Worm (Caenorhabditis elegans) whole organism, early embryonic: Measurements from ENCODE around the gene dtmk-1.

Source experiments
- B0310.2 ChIP-seq: sonication (generic microtip); optimal IDR thresholded peaks from 2 replicates; lab custom pipeline; 2016; ENCODE audit warnings: mild to moderate bottlenecking, missing genetic modification characterization, missing compliant biosample characterization
- F13C5.2 ChIP-seq: sonication (generic microtip); optimal IDR thresholded peaks from 2 replicates; lab custom pipeline; 2017; ENCODE audit warnings: mild to moderate bottlenecking, missing genetic modification characterization, inconsistent platforms, missing compliant biosample characterization
- aly-1 ChIP-seq: sonication (generic microtip); optimal IDR thresholded peaks from 2 replicates; lab custom pipeline; 2016; ENCODE audit warnings: missing genetic modification characterization, missing compliant biosample characterization
- ama-1 ChIP-seq: fragments of 150-350 bp; optimal IDR thresholded peaks from 2 replicates; lab custom pipeline; 2014
- ceh-13 ChIP-seq: fragments of 200-800 bp; sonication (Bioruptor generic); optimal IDR thresholded peaks from 2 replicates; lab custom pipeline; 2018; ENCODE audit warnings: mild to moderate bottlenecking, missing genetic modification characterization, missing compliant biosample characterization
- ceh-36 ChIP-seq: sonication (generic microtip); optimal IDR thresholded peaks from 2 replicates; lab custom pipeline; 2016; ENCODE audit warnings: missing genetic modification characterization, inconsistent platforms, missing compliant biosample characterization
- ets-7 ChIP-seq: sonication (generic microtip); optimal IDR thresholded peaks from 2 replicates; lab custom pipeline; 2016; ENCODE audit warnings: missing genotype, missing genetic modification characterization, missing compliant biosample characterization
- flt-1 ChIP-seq: fragments of 200-800 bp; sonication (Bioruptor generic); IDR thresholded peaks from 2 replicates; pipeline ENCODE4 v1.3.6; 2022; ENCODE audit warnings: missing genetic modification characterization, missing compliant biosample characterization
- hmbx-1 ChIP-seq: sonication (generic microtip); optimal IDR thresholded peaks from 2 replicates; lab custom pipeline; 2016; ENCODE audit warnings: mild to moderate bottlenecking, missing genetic modification characterization, missing compliant biosample characterization
- hmg-4 ChIP-seq: fragments of 200-800 bp; sonication (Bioruptor generic); optimal IDR thresholded peaks from 2 replicates; lab custom pipeline; 2018; ENCODE audit warnings: mild to moderate bottlenecking, missing genetic modification characterization, missing compliant biosample characterization
- hnd-1 ChIP-seq: sonication (generic microtip); optimal IDR thresholded peaks from 2 replicates; lab custom pipeline; 2016; ENCODE audit warnings: missing genetic modification characterization, missing compliant biosample characterization
- pes-1 ChIP-seq: fragments of 200-800 bp; sonication (Bioruptor generic); IDR thresholded peaks from 2 replicates; pipeline ENCODE4 v1.3.6; 2022; ENCODE audit warnings: missing genetic modification reagents, missing genetic modification characterization, missing compliant biosample characterization
- scrt-1 ChIP-seq: fragments of 200-800 bp; sonication (Bioruptor generic); IDR thresholded peaks from 2 replicates; pipeline ENCODE4 v1.3.6; 2022; ENCODE audit warnings: missing genetic modification characterization, missing compliant biosample characterization
- sea-1 ChIP-seq: fragments of 200-800 bp; sonication (Bioruptor generic); conservative IDR thresholded peaks from 2 replicates; pipeline ENCODE4 v1.3.6; 2022; ENCODE audit warnings: missing genetic modification characterization, missing compliant biosample characterization
- tbx-11 ChIP-seq: fragments of 200-800 bp; sonication (Bioruptor generic); IDR thresholded peaks from 2 replicates; pipeline ENCODE4 v1.3.6; 2022; ENCODE audit warnings: missing genetic modification characterization, missing compliant biosample characterization
- tbx-37 ChIP-seq: fragments of 200-800 bp; sonication (Bioruptor generic); conservative IDR thresholded peaks from 2 replicates; pipeline ENCODE4 v1.3.6; 2022; ENCODE audit warnings: missing genetic modification reagents, missing genetic modification characterization, missing compliant biosample characterization
- tra-4 ChIP-seq: sonication (generic microtip); optimal IDR thresholded peaks from 2 replicates; lab custom pipeline; 2017; ENCODE audit warnings: missing genetic modification characterization, missing compliant biosample characterization

The dtmk-1 gene

DNA sequence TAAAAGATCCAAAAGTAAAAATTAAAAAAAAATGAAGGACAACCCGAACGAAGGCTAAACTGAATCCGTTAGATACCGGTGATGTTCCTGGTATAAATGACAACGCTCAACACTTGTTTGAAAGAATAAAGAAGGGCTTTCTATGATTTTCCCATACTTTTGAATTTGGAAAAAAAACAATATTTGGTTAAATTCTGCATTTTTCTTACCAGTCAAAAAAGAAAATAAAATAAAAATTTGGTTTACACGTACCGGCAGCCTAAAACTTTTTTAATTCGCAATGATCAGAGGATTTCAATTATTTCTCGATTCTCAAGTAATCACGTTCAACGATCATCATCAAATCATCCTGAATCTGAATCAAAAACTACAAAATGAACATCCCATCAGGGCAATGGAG is 34.6 kb upstream of the dtmk-1 start, which contains the start of gene ZK892.3:
ZK892.3 (plus strand) TSS at position 301 of the 400 bp plus-strand sequence.
- TF ChIP-seq ama-1 (lab: Kevin White, UChicago): no peak
- no peak for TF ChIP-seq pes-1 (GFP tag; lab: Robert Waterston, UW)
- TF ChIP-seq tra-4: no peak
- TF ChIP-seq tbx-11: no peak
- no peak for TF ChIP-seq scrt-1 (GFP tag; lab: Robert Waterston, UW)
- TF ChIP-seq ets-7 (tag; lab: Kevin White, UChicago): no peak
- no peak for TF ChIP-seq ceh-36 (tag; lab: Kevin White, UChicago)
- no peak for TF ChIP-seq B0310.2 (tag; lab: Kevin White, UChicago)
- TF ChIP-seq hmg-4: no peak
- no peak for TF ChIP-seq ceh-13
- no peak for TF ChIP-seq hnd-1

DNA sequence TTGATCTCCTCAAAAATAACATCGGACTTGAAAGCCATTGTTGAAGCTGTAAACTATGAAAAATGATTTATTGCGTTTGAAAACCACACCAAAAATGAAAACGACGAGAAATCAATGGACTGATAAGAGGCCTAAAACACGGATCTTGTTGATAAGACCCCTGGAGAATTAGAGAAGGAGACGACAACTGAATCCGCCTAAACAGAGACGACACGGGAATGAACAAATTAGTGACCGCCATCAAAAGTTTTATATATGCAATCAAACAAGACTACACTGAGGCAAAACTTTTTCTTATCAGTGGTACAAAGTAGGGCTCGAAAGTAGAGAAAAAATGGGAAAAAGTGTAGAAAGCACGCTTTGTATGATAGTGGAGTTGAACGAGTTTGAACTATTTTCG is 34.2 kb upstream of the dtmk-1 start, which contains the start of gene nlt-1:
nlt-1 (minus strand) TSS at position 78 of the 400 bp plus-strand sequence.
- no peak for TF ChIP-seq hmg-4
- no peak for TF ChIP-seq ama-1 (lab: Kevin White, UChicago)
- TF ChIP-seq sea-1 (GFP tag; lab: Robert Waterston, UW): no peak
- TF ChIP-seq B0310.2 (tag; lab: Kevin White, UChicago): no peak
- no peak for TF ChIP-seq tra-4
- no peak for TF ChIP-seq scrt-1 (GFP tag; lab: Robert Waterston, UW)
- TF ChIP-seq aly-1 (tag; lab: Kevin White, UChicago): no peak
- no peak for TF ChIP-seq ceh-13
- TF ChIP-seq tbx-11: no peak
- TF ChIP-seq ets-7 (tag; lab: Kevin White, UChicago): no peak
- no peak for TF ChIP-seq ceh-36 (tag; lab: Kevin White, UChicago)
- TF ChIP-seq hnd-1: no peak
- TF ChIP-seq F13C5.2: no peak
- no peak for TF ChIP-seq flt-1 (GFP tag; lab: Robert Waterston, UW)

DNA sequence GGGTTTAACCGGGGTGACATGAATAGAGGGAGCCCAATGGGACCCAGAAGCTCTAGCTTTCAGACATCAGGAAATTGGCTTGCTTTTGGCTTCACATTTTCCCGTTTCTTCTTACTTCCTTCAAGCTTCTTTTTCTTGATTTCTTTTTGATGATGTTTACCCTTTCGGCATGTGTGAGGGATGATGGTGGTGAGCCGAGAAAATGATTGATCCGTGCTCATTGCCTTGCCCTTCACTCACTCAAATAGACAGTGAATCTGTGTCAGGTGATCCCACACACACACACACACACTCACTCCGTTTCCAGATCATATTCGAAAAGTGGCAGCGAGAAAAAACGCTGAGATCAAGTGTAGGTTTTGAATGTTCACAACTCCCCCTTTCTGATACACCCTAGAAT is 27.8 kb upstream of the dtmk-1 start:
- TF ChIP-seq tbx-11: no peak
- no peak for TF ChIP-seq B0310.2 (tag; lab: Kevin White, UChicago)
- no peak for TF ChIP-seq tbx-37 (GFP tag; lab: Robert Waterston, UW)
- no peak for TF ChIP-seq aly-1 (tag; lab: Kevin White, UChicago)
- no peak for TF ChIP-seq hmbx-1 (tag; lab: Kevin White, UChicago)
- no peak for TF ChIP-seq ama-1 (lab: Kevin White, UChicago)
- TF ChIP-seq ceh-36 (tag; lab: Kevin White, UChicago): no peak

- TF ChIP-seq tbx-37 (GFP tag; lab: Robert Waterston, UW) (no peak), ceh-36 (tag; lab: Kevin White, UChicago) (no peak), B0310.2 (tag; lab: Kevin White, UChicago) (no peak), ets-7 (tag; lab: Kevin White, UChicago) (no peak), ceh-13 (no peak), tbx-11 (no peak), aly-1 (tag; lab: Kevin White, UChicago) (no peak), hmg-4 (no peak), scrt-1 (GFP tag; lab: Robert Waterston, UW) (no peak), tra-4 (no peak), hmbx-1 (tag; lab: Kevin White, UChicago) (no peak), hnd-1 (no peak), pes-1 (GFP tag; lab: Robert Waterston, UW) (no peak), flt-1 (GFP tag; lab: Robert Waterston, UW) (no peak)
Observed at ce11 chrII:9992474-9992873, 25.6 kb upstream of the dtmk-1 start.

DNA sequence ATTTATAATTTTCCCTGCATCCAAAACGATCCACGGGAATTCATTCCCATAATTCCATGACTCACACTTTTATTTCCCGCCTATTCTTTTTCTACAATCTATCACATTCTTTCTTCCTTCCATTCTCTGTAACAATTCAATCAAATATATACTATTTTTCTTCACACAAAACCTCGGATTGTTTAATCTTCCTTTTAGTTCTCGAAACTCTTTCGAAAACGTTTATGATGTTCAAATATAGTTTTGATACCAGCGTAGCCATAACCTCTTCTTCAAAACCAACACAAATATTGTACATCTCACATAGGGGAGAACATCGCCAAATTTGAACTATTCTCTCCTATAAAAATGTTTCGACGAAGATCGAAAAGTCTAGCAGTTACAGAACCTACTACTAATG is 23.9 kb upstream of the dtmk-1 start, which contains the start of gene lec-3:
lec-3 (plus strand) TSS at position 301 of the 400 bp plus-strand sequence.
- TF ChIP-seq tra-4 (no peak), aly-1 (tag; lab: Kevin White, UChicago) (no peak), hnd-1 (no peak), ama-1 (lab: Kevin White, UChicago) (no peak), ceh-36 (tag; lab: Kevin White, UChicago) (no peak), scrt-1 (GFP tag; lab: Robert Waterston, UW) (no peak), ceh-13 (no peak)

DNA sequence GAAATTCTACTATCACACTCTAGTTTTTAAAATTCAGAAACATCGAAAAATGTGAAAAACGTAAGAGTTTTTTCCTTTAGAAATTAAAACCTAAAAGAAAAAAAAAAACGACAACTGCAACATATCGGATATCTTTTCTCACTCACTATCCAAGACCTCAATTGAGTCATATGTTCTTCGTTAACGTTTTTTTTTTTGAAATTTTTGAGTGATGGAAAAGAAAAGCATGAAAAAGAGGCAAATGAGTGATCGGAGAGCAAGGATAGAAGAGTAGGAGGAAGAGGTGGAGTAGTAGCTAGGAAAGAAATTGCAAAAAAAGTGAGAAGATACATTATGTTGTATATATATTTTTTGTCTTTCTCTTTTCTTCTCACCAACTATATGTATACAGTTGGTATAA is 22.6 kb upstream of the dtmk-1 start:
- no peak for TF ChIP-seq hmg-4
- TF ChIP-seq sea-1 (GFP tag; lab: Robert Waterston, UW): no peak
- TF ChIP-seq flt-1 (GFP tag; lab: Robert Waterston, UW): no peak
- TF ChIP-seq scrt-1 (GFP tag; lab: Robert Waterston, UW): no peak
- no peak for TF ChIP-seq pes-1 (GFP tag; lab: Robert Waterston, UW)
- TF ChIP-seq F13C5.2: no peak
- no peak for TF ChIP-seq ceh-36 (tag; lab: Kevin White, UChicago)
- TF ChIP-seq ceh-13: no peak
- no peak for TF ChIP-seq tra-4
- TF ChIP-seq ama-1 (lab: Kevin White, UChicago): no peak
- no peak for TF ChIP-seq tbx-37 (GFP tag; lab: Robert Waterston, UW)
- no peak for TF ChIP-seq aly-1 (tag; lab: Kevin White, UChicago)
- no peak for TF ChIP-seq hnd-1

DNA sequence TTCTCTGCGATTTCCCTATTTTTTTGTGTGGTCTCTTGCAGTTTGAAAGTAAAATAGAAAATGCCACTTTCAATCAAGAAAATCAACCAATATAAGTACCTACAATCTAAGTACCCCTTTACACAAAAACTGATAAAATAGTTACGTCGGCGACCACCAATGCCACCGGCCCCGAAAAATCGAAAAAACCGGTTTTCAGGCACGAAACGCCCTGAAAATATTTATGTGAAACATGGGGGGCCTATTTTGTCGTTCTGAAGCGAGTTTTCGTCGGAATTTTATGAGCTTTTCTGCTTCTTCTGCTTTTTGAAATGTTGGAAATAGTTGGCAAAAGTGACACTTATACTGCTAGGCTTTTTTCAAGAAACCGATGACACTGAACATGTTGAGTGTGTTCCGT is 21.7 kb upstream of the dtmk-1 start:
- no peak for TF ChIP-seq ceh-13
- no peak for TF ChIP-seq B0310.2 (tag; lab: Kevin White, UChicago)
- TF ChIP-seq hmbx-1 (tag; lab: Kevin White, UChicago): no peak
- TF ChIP-seq tbx-37 (GFP tag; lab: Robert Waterston, UW): no peak
- TF ChIP-seq hnd-1: no peak
- no peak for TF ChIP-seq F13C5.2
- no peak for TF ChIP-seq pes-1 (GFP tag; lab: Robert Waterston, UW)
- no peak for TF ChIP-seq flt-1 (GFP tag; lab: Robert Waterston, UW)
- TF ChIP-seq ama-1 (lab: Kevin White, UChicago): no peak
- no peak for TF ChIP-seq hmg-4
